Fruit fly (Drosophila melanogaster) whole organism, embryonic: Measurements from ENCODE around the gene CG18132.
A peak's percentile ranks its signal among the peaks of the same experiment; 100 is the strongest.

Source experiments
- Aef1 ChIP-seq: fragments of 200-800 bp; sonication (Bioruptor generic); IDR thresholded peaks from 3 replicates; pipeline ENCODE4 v1.3.6; 2022; ENCODE audit warnings: missing biosample characterization, missing genetic modification characterization
- B-H2 ChIP-seq: fragments of 200-800 bp; sonication (Bioruptor generic); optimal IDR thresholded peaks from 2 replicates; lab custom pipeline; 2018; ENCODE audit warnings: missing biosample characterization, mild to moderate bottlenecking, missing genetic modification characterization
- CG11093 ChIP-seq: fragments of 200-800 bp; sonication (Bioruptor generic); IDR thresholded peaks from 3 replicates; pipeline ENCODE4 v1.3.6; 2022; ENCODE audit warnings: missing biosample characterization, missing genetic modification characterization
- CG11695 ChIP-seq: fragments of 200-800 bp; sonication (Bioruptor generic); IDR thresholded peaks from 3 replicates; pipeline ENCODE4 v1.3.6; 2022; ENCODE audit warnings: missing biosample characterization, missing genetic modification characterization
- CG12391 ChIP-seq: fragments of 200-800 bp; sonication (Bioruptor generic); optimal IDR thresholded peaks from 3 replicates; lab custom pipeline; 2018; ENCODE audit warnings: missing biosample characterization, mild to moderate bottlenecking, missing genetic modification characterization, moderate library complexity
- CG14014 ChIP-seq: fragments of 200-800 bp; sonication (Bioruptor generic); IDR thresholded peaks from 2 replicates; pipeline ENCODE4 v1.3.6; 2022; ENCODE audit warnings: missing biosample characterization, missing genetic modification characterization
- CG14667 ChIP-seq: fragments of 200-800 bp; sonication (Bioruptor generic); IDR thresholded peaks from 2 replicates; pipeline ENCODE4 v1.3.6; 2022; ENCODE audit warnings: missing biosample characterization, missing genetic modification characterization
- CG14710 ChIP-seq: fragments of 200-800 bp; sonication (Bioruptor generic); optimal IDR thresholded peaks from 3 replicates; lab custom pipeline; 2019; ENCODE audit warnings: missing biosample characterization, mild to moderate bottlenecking, missing genetic modification characterization, moderate library complexity
- CG14860 ChIP-seq: fragments of 200-800 bp; sonication (Bioruptor generic); IDR thresholded peaks from 3 replicates; pipeline ENCODE4 v1.3.6; 2022; ENCODE audit warnings: missing biosample characterization, missing genetic modification characterization; ENCODE audit not compliant: partially characterized antibody
- CG17612 ChIP-seq: fragments of 200-800 bp; sonication (Bioruptor generic); IDR thresholded peaks from 2 replicates; pipeline ENCODE4 v1.3.6; 2022; ENCODE audit warnings: missing biosample characterization, missing genetic modification characterization
- CG18599 ChIP-seq: fragments of 200-800 bp; sonication (Bioruptor generic); optimal IDR thresholded peaks from 3 replicates; lab custom pipeline; 2017; ENCODE audit warnings: missing biosample characterization, missing genetic modification characterization, mild to moderate bottlenecking, moderate library complexity, missing genetic modification reagents
- CG32532 ChIP-seq: fragments of 200-800 bp; sonication (Bioruptor generic); IDR thresholded peaks from 2 replicates; pipeline ENCODE4 v1.3.6; 2022; ENCODE audit warnings: missing biosample characterization, missing genetic modification characterization
- CG32772 ChIP-seq: fragments of 200-800 bp; sonication (Bioruptor generic); IDR thresholded peaks from 2 replicates; pipeline ENCODE4 v1.3.6; 2022; ENCODE audit warnings: missing biosample characterization, missing genetic modification characterization
- CG4404 ChIP-seq: fragments of 200-800 bp; sonication (Bioruptor generic); IDR thresholded peaks from 2 replicates; pipeline ENCODE4 v1.3.6; 2022; ENCODE audit warnings: missing biosample characterization, missing genetic modification characterization
- CG7786 ChIP-seq: fragments of 200-800 bp; sonication (Bioruptor generic); optimal IDR thresholded peaks from 2 replicates; lab custom pipeline; 2016; ENCODE audit warnings: missing biosample characterization, missing genetic modification characterization
- CG7839 ChIP-seq: fragments of 200-800 bp; sonication (Bioruptor generic); optimal IDR thresholded peaks from 3 replicates; lab custom pipeline; 2018; ENCODE audit warnings: missing biosample characterization, mild to moderate bottlenecking, missing genetic modification characterization, moderate library complexity
- D ChIP-seq, 2 experiments: fragments of 200-800 bp in 1 of 2; fragments of >200 bp in 1 of 2; sonication (Bioruptor generic) in 1 of 2; optimal IDR thresholded peaks; 2 replicates in 1 of 2; 3 replicates in 1 of 2; lab custom pipeline; 2017; ENCODE audit warnings: mild to moderate bottlenecking in 1 of 2, missing biosample characterization in 1 of 2, missing genetic modification characterization in 1 of 2, missing genetic modification reagents in 1 of 2
- E2f2 ChIP-seq: fragments of 200-800 bp; sonication (Bioruptor generic); IDR thresholded peaks from 2 replicates; pipeline ENCODE4 v1.3.6; 2022; ENCODE audit warnings: missing biosample characterization, missing genetic modification characterization
- Eip74EF ChIP-seq, 2 experiments: fragments of 200-800 bp in 1 of 2; fragments of >200 bp in 1 of 2; sonication (Bioruptor generic) in 1 of 2; optimal IDR thresholded peaks; 2 replicates each; lab custom pipeline; 2017 to 2019; ENCODE audit warnings: missing biosample characterization in 2 of 2, missing genetic modification characterization in 2 of 2, mild to moderate bottlenecking in 1 of 2, moderate library complexity in 1 of 2
- Ets65A ChIP-seq: fragments of 200-800 bp; sonication (Bioruptor generic); peaks from one replicate; lab custom pipeline; 2016; ENCODE audit warnings: missing biosample characterization, missing genetic modification characterization
- Gsc ChIP-seq: fragments of 200-800 bp; sonication (Bioruptor generic); IDR thresholded peaks from 2 replicates; pipeline ENCODE4 v1.3.6; 2022; ENCODE audit warnings: missing biosample characterization, missing genetic modification characterization
- Gug ChIP-seq: fragments of 200-800 bp; sonication (Bioruptor generic); IDR thresholded peaks from 4 replicates; pipeline ENCODE4 v1.3.6; 2022; ENCODE audit warnings: missing biosample characterization, missing genetic modification characterization
- HLH54F ChIP-seq: fragments of 200-800 bp; sonication (Bioruptor generic); optimal IDR thresholded peaks from 3 replicates; lab custom pipeline; 2016; ENCODE audit warnings: missing biosample characterization, missing genetic modification characterization
- Hmr ChIP-seq: fragments of 200-800 bp; sonication (Bioruptor generic); optimal IDR thresholded peaks from 3 replicates; lab custom pipeline; 2017; ENCODE audit warnings: mild to moderate bottlenecking, missing biosample characterization, missing genetic modification reagents, missing genetic modification characterization
- Med ChIP-seq: fragments of 200-800 bp; sonication (Bioruptor generic); peaks from one replicate; lab custom pipeline; 2016; ENCODE audit warnings: missing biosample characterization, missing genetic modification characterization, mild to moderate bottlenecking, inconsistent platforms, moderate library complexity
- Pdp1 ChIP-seq, 2 experiments: fragments of 200-800 bp; sonication (Bioruptor generic); optimal IDR thresholded peaks; 3 replicates each; lab custom pipeline; 2016; ENCODE audit warnings: missing biosample characterization in 2 of 2, missing genetic modification characterization in 2 of 2, mild to moderate bottlenecking in 1 of 2, moderate library complexity in 1 of 2
- Ravus ChIP-seq: fragments of 200-800 bp; sonication (Bioruptor generic); IDR thresholded peaks from 2 replicates; pipeline ENCODE4 v1.3.6; 2022; ENCODE audit warnings: missing biosample characterization, missing genetic modification characterization
- Scr ChIP-seq: fragments of 200-800 bp; sonication (Bioruptor generic); IDR thresholded peaks from 2 replicates; pipeline ENCODE4 v1.3.6; 2022; ENCODE audit warnings: missing biosample characterization, missing genetic modification characterization; ENCODE audit not compliant: partially characterized antibody
- Ssrp ChIP-seq: fragments of 200-800 bp; sonication (Bioruptor generic); optimal IDR thresholded peaks from 2 replicates; lab custom pipeline; 2018; ENCODE audit warnings: missing biosample characterization, mild to moderate bottlenecking, missing genetic modification characterization, moderate library complexity
- ara ChIP-seq: fragments of 200-800 bp; sonication (Bioruptor generic); IDR thresholded peaks from 2 replicates; pipeline ENCODE4 v1.3.6; 2022; ENCODE audit warnings: missing biosample characterization, missing genetic modification characterization
- esg ChIP-seq: fragments of 200-800 bp; sonication (Bioruptor generic); conservative IDR thresholded peaks from 2 replicates; pipeline ENCODE4 v1.3.6; 2022; ENCODE audit warnings: missing biosample characterization, missing genetic modification characterization
- eve ChIP-seq, 2 experiments: fragments of >200 bp; optimal IDR thresholded peaks; 2 replicates each; lab custom pipeline; 2017; ENCODE audit warnings: missing biosample characterization in 2 of 2, missing genetic modification characterization in 2 of 2
- gcm ChIP-seq: fragments of 200-800 bp; sonication (Bioruptor generic); optimal IDR thresholded peaks from 2 replicates; lab custom pipeline; 2019; ENCODE audit warnings: missing biosample characterization, mild to moderate bottlenecking, missing genetic modification characterization, moderate library complexity
- gem ChIP-seq: fragments of 200-800 bp; sonication (Bioruptor generic); optimal IDR thresholded peaks from 2 replicates; lab custom pipeline; 2019; ENCODE audit warnings: missing biosample characterization, mild to moderate bottlenecking, missing genetic modification characterization, moderate library complexity
- grn ChIP-seq: fragments of 200-800 bp; sonication (Bioruptor generic); optimal IDR thresholded peaks from 3 replicates; lab custom pipeline; 2017; ENCODE audit warnings: missing biosample characterization, missing genetic modification characterization
- lmd ChIP-seq: fragments of 200-800 bp; sonication (Bioruptor generic); IDR thresholded peaks from 2 replicates; pipeline ENCODE4 v1.3.6; 2022; ENCODE audit warnings: missing biosample characterization, missing genetic modification characterization
- onecut ChIP-seq: fragments of 200-800 bp; sonication (Bioruptor generic); IDR thresholded peaks from 2 replicates; pipeline ENCODE4 v1.3.6; 2022; ENCODE audit warnings: missing biosample characterization, missing genetic modification characterization
- phol ChIP-seq: fragments of 200-800 bp; sonication (Bioruptor generic); optimal IDR thresholded peaks from 3 replicates; lab custom pipeline; 2018; ENCODE audit warnings: missing biosample characterization, mild to moderate bottlenecking, missing genetic modification characterization, moderate library complexity
- row ChIP-seq: fragments of 200-800 bp; sonication (Bioruptor generic); IDR thresholded peaks from 3 replicates; pipeline ENCODE4 v1.3.6; 2022; ENCODE audit warnings: missing biosample characterization, missing genetic modification characterization
- sc ChIP-seq, 3 experiments: fragments of >200 bp in 2 of 3; fragments of 200-800 bp in 1 of 3; sonication (Bioruptor generic) in 1 of 3; optimal IDR thresholded peaks; 2 replicates in 2 of 3; 3 replicates in 1 of 3; lab custom pipeline; 2017; ENCODE audit warnings: mild to moderate bottlenecking in 1 of 3, missing biosample characterization in 1 of 3, missing genetic modification characterization in 1 of 3, missing genetic modification reagents in 1 of 3
- slbo ChIP-seq: fragments of 200-800 bp; sonication (Bioruptor generic); IDR thresholded peaks from 2 replicates; pipeline ENCODE4 v1.3.6; 2022; ENCODE audit warnings: missing biosample characterization, missing genetic modification characterization
- sqz ChIP-seq: fragments of 200-800 bp; sonication (Bioruptor generic); optimal IDR thresholded peaks from 3 replicates; lab custom pipeline; 2018; ENCODE audit warnings: missing biosample characterization, mild to moderate bottlenecking, missing genetic modification characterization
- stwl ChIP-seq: fragments of 200-800 bp; sonication (Bioruptor generic); optimal IDR thresholded peaks from 3 replicates; lab custom pipeline; 2018; ENCODE audit warnings: missing biosample characterization, mild to moderate bottlenecking, missing genetic modification characterization, moderate library complexity
- zen ChIP-seq: fragments of 200-800 bp; sonication (Bioruptor generic); optimal IDR thresholded peaks from 3 replicates; lab custom pipeline; 2018; ENCODE audit warnings: missing biosample characterization, mild to moderate bottlenecking, missing genetic modification characterization, moderate library complexity

The CG18132 gene

dm6 chr2L:1478488-1478887 lies 38.8 kb downstream of the CG18132 start (continued):
- TF ChIP-seq stwl (tag; lab: Kevin White, UChicago), result peak; percentile 26
- no peak for TF ChIP-seq CG7786 (GFP tag; lab: Kevin White, UChicago)
- 0 out of 3 replicates have a peak, but pooled peaks have one; percentile 17 for TF ChIP-seq CG14860 (GFP tag; lab: Robert Waterston, UW)
- peak; percentile 48 for TF ChIP-seq CG4404 (GFP tag; lab: Robert Waterston, UW)
- TF ChIP-seq HLH54F (GFP tag; lab: Kevin White, UChicago), result no peak
- no peak for TF ChIP-seq CG7839 (tag; lab: Kevin White, UChicago)
- TF ChIP-seq Eip74EF (GFP tag; optimal IDR thresholded peaks at IDR 0.05; lab: Kevin White, UChicago), result no peak
- no peak for TF ChIP-seq E2f2 (GFP tag; lab: Robert Waterston, UW)
- TF ChIP-seq Pdp1 (GFP tag; optimal IDR thresholded peaks at IDR 0.05; lab: Kevin White, UChicago), result no peak
- no peak for TF ChIP-seq sqz (GFP tag; lab: Kevin White, UChicago)
- TF ChIP-seq CG12391 (tag; lab: Kevin White, UChicago), result peak; percentile 9
- peak; percentile 62; the same call in 1 of the 2 replicates for TF ChIP-seq CG17612 (GFP tag; lab: Robert Waterston, UW)
- peak; percentile 36 for TF ChIP-seq D (optimal IDR thresholded peaks at IDR 0.05; lab: Kevin White, UChicago)
- TF ChIP-seq D (GFP tag; optimal IDR thresholded peaks at IDR 0.05; lab: Kevin White, UChicago), result no peak
- TF ChIP-seq Gsc (GFP tag; lab: Robert Waterston, UW), result no peak

- peak; percentile 63 for TF ChIP-seq Med (GFP tag; lab: Kevin White, UChicago)
- peak; percentile 71 for TF ChIP-seq Ets65A (GFP tag; lab: Kevin White, UChicago)
- TF ChIP-seq Hmr (GFP tag; lab: Kevin White, UChicago), result no peak
- 0 out of 3 replicates have a peak, but pooled peaks have one; percentile 29 for TF ChIP-seq CG11093 (GFP tag; lab: Robert Waterston, UW)
- TF ChIP-seq slbo, result no peak
- no peak for TF ChIP-seq sqz (GFP tag; lab: Kevin White, UChicago)
- TF ChIP-seq row, result no peak
These were observed 40.3 kb downstream of the CG18132 start for dm6 chr2L:1476872-1477503.

- TF ChIP-seq gcm (GFP tag; lab: Kevin White, UChicago) (peak; percentile 41), CG32772 (GFP tag; lab: Robert Waterston, UW) (peak; percentile 68), gem (tag; lab: Kevin White, UChicago) (peak; percentile 53), eve (GFP tag; optimal IDR thresholded peaks at IDR 0.05; lab: Kevin White, UChicago) (no peak), onecut (GFP tag; lab: Robert Waterston, UW) (peak; percentile 67), B-H2 (GFP tag; lab: Kevin White, UChicago) (no peak), Gug (GFP tag; lab: Robert Waterston, UW) (peak; percentile 54; the same call in 2 of the 4 replicates), grn (GFP tag; lab: Kevin White, UChicago) (no peak), lmd (peak; percentile 69), CG14667 (GFP tag; lab: Robert Waterston, UW) (peak; percentile 55; the same call in 1 of the 2 replicates), Ssrp (tag; lab: Kevin White, UChicago) (peak; percentile 21), CG14710 (tag; lab: Kevin White, UChicago) (peak; percentile 42), CG11695 (GFP tag; lab: Robert Waterston, UW) (0 out of 3 replicates have a peak, but pooled peaks have one; percentile 26), phol (peak; percentile 44), ara (GFP tag; lab: Robert Waterston, UW) (peak; percentile 87), CG12391 (tag; lab: Kevin White, UChicago) (peak; percentile 34), zen (tag; lab: Kevin White, UChicago) (peak; percentile 18), Aef1 (GFP tag; lab: Robert Waterston, UW) (peak; percentile 23; the same call in 1 of the 3 replicates), CG32532 (GFP tag; lab: Robert Waterston, UW) (peak; percentile 45; the same call in 1 of the 2 replicates), CG14014 (GFP tag; lab: Robert Waterston, UW) (0 out of 2 replicates have a peak, but pooled peaks have one; percentile 35), Pdp1 (GFP tag; optimal IDR thresholded peaks at IDR 0.05; lab: Kevin White, UChicago) (peak; percentile 11 to 36), CG18599 (GFP tag; lab: Kevin White, UChicago) (peak; percentile 42), Scr (GFP tag; lab: Robert Waterston, UW) (no peak), Ravus (GFP tag; lab: Robert Waterston, UW) (no peak), sc (optimal IDR thresholded peaks at IDR 0.05; lab: Kevin White, UChicago) (no peak), sc (GFP tag; optimal IDR thresholded peaks at IDR 0.05; lab: Kevin White, UChicago) (peak; percentile 16), esg (GFP tag; lab: Robert Waterston, UW) (peak; percentile 37; the same call in 1 of the 2 replicates)
These were observed 43.9 kb downstream of the CG18132 start for dm6 chr2L:1473427-1473826.
